Fruit fly (Drosophila melanogaster): Measurements from ENCODE around the gene mRpL1.

Gene mRpL1

DNA sequence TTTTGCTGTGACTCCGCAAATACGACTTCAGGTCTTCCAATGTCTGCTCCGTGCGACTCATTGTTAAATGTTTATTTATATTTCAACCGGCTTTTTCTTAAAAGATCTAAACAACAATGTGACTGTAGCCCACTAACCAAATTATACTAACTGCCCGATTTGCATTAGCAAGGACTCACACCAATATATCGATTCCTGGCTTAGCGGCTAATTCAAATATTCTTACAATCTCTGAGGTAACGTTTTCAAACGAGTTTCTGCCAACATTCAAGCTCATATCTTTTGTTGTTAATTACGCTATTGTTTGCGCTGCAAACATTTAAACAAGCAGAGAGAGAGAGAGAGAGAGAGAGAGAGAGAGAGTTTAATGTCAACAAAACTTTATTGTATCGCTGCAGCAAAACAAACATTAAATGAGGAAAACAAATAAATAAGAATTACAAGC is 7.3 kb downstream of the mRpL1 start, which contains the start of gene tex (continued):
- TF ChIP-seq Blimp-1 (GFP tag; optimal IDR thresholded peaks at IDR 0.05) (peak; percentile 67), chinmo (GFP tag; IDR thresholded peaks at IDR 0.05; ENCODE audit: partially characterized antibody) (no peak), Hr39 (optimal IDR thresholded peaks at IDR 0.05) (no peak), tll (GFP tag; optimal IDR thresholded peaks at IDR 0.05) (peak in 1 of 2 experiments; percentile 16), GATAe (GFP tag; conservative IDR thresholded peaks at IDR 0.05) (no peak), CG6854 (GFP tag; optimal IDR thresholded peaks at IDR 0.05) (no peak), ranshi (GFP tag; IDR thresholded peaks at IDR 0.05) (no peak), Scr (GFP tag; IDR thresholded peaks at IDR 0.05; ENCODE audit: partially characterized antibody) (no peak), Chrac-16 (GFP tag; optimal IDR thresholded peaks at IDR 0.05) (no peak), Deaf1 (tag; optimal IDR thresholded peaks at IDR 0.05) (no peak), CG6254 (GFP tag; optimal IDR thresholded peaks at IDR 0.05) (peak; percentile 78), fd64A (GFP tag; optimal IDR thresholded peaks at IDR 0.05) (peak; percentile 81), CG6765 (GFP tag; optimal IDR thresholded peaks at IDR 0.05) (no peak), Doc3 (GFP tag; IDR thresholded peaks at IDR 0.05; ENCODE audit: partially characterized antibody) (no peak), CG10267 (tag; optimal IDR thresholded peaks at IDR 0.05) (peak; percentile 47), gcm (GFP tag; optimal IDR thresholded peaks at IDR 0.05) (peak; percentile 57), ac (GFP tag; optimal IDR thresholded peaks at IDR 0.05) (peak; percentile 53), CG8924 (tag; optimal IDR thresholded peaks at IDR 0.05) (peak; percentile 59), Ada2b (GFP tag; IDR thresholded peaks at IDR 0.05) (no peak), Fer1 (GFP tag; optimal IDR thresholded peaks at IDR 0.05) (no peak), CG17385 (GFP tag; optimal IDR thresholded peaks at IDR 0.05) (no peak), Rx (GFP tag; IDR thresholded peaks at IDR 0.05) (no peak), CG30020 (tag; optimal IDR thresholded peaks at IDR 0.05) (no peak), twi (tag; optimal IDR thresholded peaks at IDR 0.05) (no peak), CG15073 (GFP tag; optimal IDR thresholded peaks at IDR 0.05) (no peak), CG2712 (tag; optimal IDR thresholded peaks at IDR 0.05) (peak; percentile 55), CG15514 (GFP tag; optimal IDR thresholded peaks at IDR 0.05) (peak; percentile 56), klu (GFP tag; IDR thresholded peaks at IDR 0.05) (no peak), CG9609 (GFP tag; optimal IDR thresholded peaks at IDR 0.05) (no peak), CG15479 (GFP tag; optimal IDR thresholded peaks at IDR 0.05) (no peak), CG14014 (GFP tag; IDR thresholded peaks at IDR 0.05) (no peak), Dad (GFP tag; optimal IDR thresholded peaks at IDR 0.05) (no peak), CG4820 (GFP tag; optimal IDR thresholded peaks at IDR 0.05) (no peak), Vsx1 (GFP tag; optimal IDR thresholded peaks at IDR 0.05) (no peak), CG7745 (tag; optimal IDR thresholded peaks at IDR 0.05) (peak; percentile 24), CG3838 (GFP tag; optimal IDR thresholded peaks at IDR 0.05) (no peak), CG2120 (GFP tag; optimal IDR thresholded peaks at IDR 0.05) (no peak), CG18599 (GFP tag; optimal IDR thresholded peaks at IDR 0.05) (no peak), sd (tag; optimal IDR thresholded peaks at IDR 0.05) (peak; percentile 22), CG33213 (GFP tag; optimal IDR thresholded peaks at IDR 0.05) (peak; percentile 58), ssp (GFP tag; IDR thresholded peaks at IDR 0.05) (no peak), Bgb (GFP tag; IDR thresholded peaks at IDR 0.05; ENCODE audit: partially characterized antibody) (no peak), CG13287 (GFP tag; IDR thresholded peaks at IDR 0.05; ENCODE audit: partially characterized antibody) (peak; percentile 67), Oli (tag; optimal IDR thresholded peaks at IDR 0.05) (no peak), Xrp1 (GFP tag; IDR thresholded peaks at IDR 0.05) (peak; percentile 49; the same call in 1 of the 2 replicates), gfzf (GFP tag; optimal IDR thresholded peaks at IDR 0.05) (peak; percentile 95), HLHmδ (GFP tag; optimal IDR thresholded peaks at IDR 0.05) (peak; percentile 77), CG9797 (GFP tag; optimal IDR thresholded peaks at IDR 0.05) (peak; percentile 74), crp (GFP tag; optimal IDR thresholded peaks at IDR 0.05) (no peak), Bdp1 (GFP tag; optimal IDR thresholded peaks at IDR 0.05) (no peak)
